Worm (Caenorhabditis elegans): ENCODE data around the gene F57B1.1.

- TF ChIP-seq ZK546.5 (tag; optimal IDR thresholded peaks at IDR 0.05) (no peak), aly-2 (tag; optimal IDR thresholded peaks at IDR 0.05) (no peak), nhr-237 (tag; optimal IDR thresholded peaks at IDR 0.05) (no peak), ztf-11 (tag; optimal IDR thresholded peaks at IDR 0.05) (no peak), lin-39 (tag; optimal IDR thresholded peaks at IDR 0.05) (no peak), unc-39 (tag; optimal IDR thresholded peaks at IDR 0.05) (no peak), nfya-1 (tag; optimal IDR thresholded peaks at IDR 0.05; ENCODE audit: insufficient read depth) (no peak), daf-12 (tag; optimal IDR thresholded peaks at IDR 0.05) (no peak), nhr-77 (tag; optimal IDR thresholded peaks at IDR 0.05) (no peak)
Observed at ce11 chrV:13235313-13235712, 39.9 kb upstream of the F57B1.1 start.

Measured in whole organism, L3 larva.